Fruit fly (Drosophila melanogaster): ENCODE results near the gene CG10700.

CG10700 gene

DNA sequence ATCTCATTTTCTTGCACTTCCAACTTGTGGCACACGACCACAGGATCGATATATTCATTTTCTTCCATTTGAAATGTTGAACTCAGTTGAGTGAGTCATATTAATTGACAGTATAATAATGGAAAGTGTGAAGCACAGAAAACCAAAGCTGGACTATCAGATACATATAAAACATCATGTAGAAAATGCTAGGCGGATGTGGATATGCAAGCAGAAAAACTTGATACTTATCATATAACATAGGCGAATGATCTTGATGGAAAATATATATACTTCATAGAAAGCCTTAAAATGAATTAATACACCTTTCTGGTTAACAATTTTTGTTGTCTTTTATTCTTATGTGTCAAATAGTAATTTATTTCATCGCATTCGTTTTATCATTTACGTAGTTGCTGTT, at the start of gene CG10700:
TSS of gene CG10700 (minus strand) at position 101 of the 400 bp plus-strand sequence.
- TF ChIP-seq CG17801 (GFP tag; optimal IDR thresholded peaks at IDR 0.05; ENCODE audit: partially characterized antibody): no peak

DNA sequence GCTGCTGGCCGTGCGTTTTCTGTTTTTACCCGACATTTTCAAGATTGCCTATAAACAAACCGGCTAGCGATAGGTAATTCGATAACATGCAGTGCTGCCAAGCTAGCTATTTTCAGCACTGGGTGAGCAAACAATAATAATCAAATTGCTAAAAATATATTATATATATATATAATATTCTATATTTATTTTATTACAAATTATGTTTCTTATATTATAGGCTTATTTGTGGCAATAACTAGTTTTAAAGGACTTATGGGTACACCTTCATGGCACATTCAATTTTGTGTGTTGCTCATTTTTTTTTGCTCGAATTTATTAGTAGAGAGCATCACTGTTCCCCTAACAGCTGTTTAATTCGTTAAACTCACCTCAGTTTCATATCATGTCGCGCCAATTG, 48.1 kb upstream of the CG10700 start:
- peak; percentile 62 for TF ChIP-seq CG17801 (GFP tag; optimal IDR thresholded peaks at IDR 0.05; ENCODE audit: partially characterized antibody)

DNA sequence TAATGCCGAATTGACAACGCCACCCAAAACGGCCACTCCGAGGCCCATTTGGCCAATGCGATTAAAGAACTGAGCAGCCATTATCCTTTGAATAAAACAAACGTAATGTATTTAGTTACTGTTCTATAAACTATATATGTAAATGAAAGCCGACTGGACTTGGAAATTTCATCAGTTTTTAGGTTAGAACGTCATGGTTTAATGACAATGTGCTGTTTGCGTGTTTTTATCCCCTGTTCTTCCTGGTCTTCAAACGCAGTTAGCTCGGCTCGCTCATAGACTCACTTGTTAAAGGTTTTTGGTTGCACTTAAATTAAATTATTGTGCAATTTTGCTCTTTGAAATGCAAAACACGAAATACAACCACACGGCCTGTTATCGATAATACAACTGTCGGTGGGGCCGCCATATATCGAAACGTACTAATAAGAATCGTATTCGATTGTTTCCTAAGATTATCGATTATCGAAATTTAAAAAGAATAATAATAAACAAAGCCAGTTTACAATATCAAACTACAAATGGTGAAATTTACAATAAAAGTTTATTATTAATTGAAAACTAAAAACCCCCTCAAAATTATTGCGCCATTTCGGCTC, 44.7 kb upstream of the CG10700 start, which contains the start of gene Phb1:
TSS of gene Phb1 (minus strand) at position 398 of the 599 bp plus-strand sequence.
- no peak for TF ChIP-seq CG17801 (GFP tag; optimal IDR thresholded peaks at IDR 0.05; ENCODE audit: partially characterized antibody)

DNA sequence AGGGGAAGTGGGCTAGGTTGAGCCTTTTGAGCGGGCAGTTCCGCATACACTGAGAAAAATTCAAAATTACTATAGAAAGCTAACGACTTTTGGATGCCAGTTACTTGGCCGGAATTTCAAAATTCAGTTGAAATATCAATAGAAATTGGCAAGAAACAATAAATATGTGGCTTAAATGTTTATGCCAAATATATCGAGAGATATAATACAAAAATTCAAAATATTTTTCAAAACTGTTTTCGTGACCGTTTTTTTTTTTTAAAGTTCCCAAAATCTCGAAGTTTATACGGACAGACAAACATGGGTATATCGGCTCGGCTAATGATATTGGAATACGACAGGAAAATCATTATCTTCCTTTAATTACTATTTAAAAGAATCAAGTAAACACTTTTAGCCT, 42.2 kb upstream of the CG10700 start:
- no peak for TF ChIP-seq CG17801 (GFP tag; optimal IDR thresholded peaks at IDR 0.05; ENCODE audit: partially characterized antibody)

DNA sequence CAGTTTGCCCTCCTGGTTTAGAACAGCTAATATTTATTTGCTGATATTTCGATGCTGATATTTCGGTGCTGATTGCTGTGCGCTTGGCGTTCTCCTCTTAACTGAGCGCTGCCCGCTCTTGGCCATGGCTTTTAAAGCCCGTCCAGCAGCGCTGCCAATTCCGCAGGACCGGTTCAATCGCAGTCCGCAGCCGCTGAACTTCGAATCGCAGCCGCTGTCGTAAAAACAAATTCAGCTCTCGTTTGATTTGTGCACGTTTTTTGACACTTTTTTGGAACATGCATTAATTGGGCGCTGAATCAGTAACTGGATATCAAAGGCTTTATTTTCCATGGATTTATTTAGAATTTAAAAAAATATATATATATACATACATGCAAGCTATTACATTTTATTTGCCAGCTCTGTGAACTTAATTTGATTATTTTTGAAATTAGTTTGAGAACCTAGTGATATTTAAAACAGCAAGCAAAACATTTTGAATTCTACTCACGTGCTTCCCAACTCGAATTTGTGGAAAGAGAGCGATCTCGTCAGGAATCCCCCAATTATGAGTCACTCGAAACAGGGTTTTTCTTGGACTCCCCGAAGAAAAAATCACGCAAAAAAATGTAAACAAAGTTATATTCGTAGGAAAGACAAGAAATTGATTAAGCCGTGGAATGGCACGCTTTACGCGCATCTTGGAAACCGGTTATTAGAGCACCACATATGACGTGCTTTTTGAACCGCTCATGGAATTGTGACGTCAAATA, 41.5 kb upstream of the CG10700 start, which contains the start of gene Ddc:
TSS of gene Ddc (minus strand) at position 111 of the 755 bp plus-strand sequence.
- TF ChIP-seq CG17801 (GFP tag; optimal IDR thresholded peaks at IDR 0.05; ENCODE audit: partially characterized antibody): no peak

DNA sequence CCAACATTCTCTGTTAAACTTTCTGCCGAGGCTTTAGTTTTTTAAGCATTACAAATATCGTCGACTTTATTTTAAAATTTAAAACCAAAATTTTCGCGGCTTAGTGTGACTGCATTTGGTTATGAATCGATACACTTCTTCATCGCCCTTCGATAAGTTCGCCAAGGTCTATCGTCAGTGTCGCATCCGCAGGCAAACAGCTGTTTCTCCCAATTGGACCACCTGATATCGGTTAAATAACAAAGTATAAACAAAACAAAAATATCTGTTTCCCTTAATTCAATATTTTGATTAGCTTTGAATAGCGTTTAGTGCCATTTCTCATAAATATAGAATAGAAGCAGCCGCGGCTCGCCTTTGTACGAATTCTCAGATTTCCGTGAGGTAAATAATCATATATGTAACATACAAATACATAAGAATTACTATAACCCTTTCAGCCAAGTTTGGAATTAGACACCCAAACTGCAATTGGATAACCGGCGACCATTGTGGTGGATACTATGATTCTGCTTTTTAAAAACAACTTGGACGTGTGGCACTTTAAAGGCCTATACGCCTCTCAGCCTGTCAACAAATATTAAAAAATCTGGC, 35.5 kb upstream of the CG10700 start, which contains the start of gene CG10561:
TSS of gene CG10561 (plus strand) at position 219 of the 594 bp plus-strand sequence.
- peak; percentile 24 for TF ChIP-seq CG17801 (GFP tag; optimal IDR thresholded peaks at IDR 0.05; ENCODE audit: partially characterized antibody)

DNA sequence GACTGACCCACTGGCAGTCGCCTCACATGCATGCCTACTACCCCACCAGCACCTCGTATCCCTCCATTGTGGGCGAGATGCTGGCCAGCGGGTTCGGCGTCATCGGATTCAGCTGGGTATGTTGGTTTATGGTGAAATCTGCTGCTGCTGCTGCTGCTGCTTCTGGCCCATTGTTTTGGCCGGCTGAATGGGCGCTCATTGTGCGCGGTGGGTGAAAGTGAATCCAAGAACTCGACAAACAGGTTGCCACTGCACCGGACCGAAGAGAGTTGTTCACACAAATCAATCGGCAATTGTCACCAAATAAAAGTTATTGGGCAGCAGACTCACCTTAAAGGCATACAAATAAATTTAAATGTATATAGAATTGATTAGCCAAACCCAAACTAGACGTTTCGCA, 33.4 kb upstream of the CG10700 start:
- no peak for TF ChIP-seq CG17801 (GFP tag; optimal IDR thresholded peaks at IDR 0.05; ENCODE audit: partially characterized antibody)

DNA sequence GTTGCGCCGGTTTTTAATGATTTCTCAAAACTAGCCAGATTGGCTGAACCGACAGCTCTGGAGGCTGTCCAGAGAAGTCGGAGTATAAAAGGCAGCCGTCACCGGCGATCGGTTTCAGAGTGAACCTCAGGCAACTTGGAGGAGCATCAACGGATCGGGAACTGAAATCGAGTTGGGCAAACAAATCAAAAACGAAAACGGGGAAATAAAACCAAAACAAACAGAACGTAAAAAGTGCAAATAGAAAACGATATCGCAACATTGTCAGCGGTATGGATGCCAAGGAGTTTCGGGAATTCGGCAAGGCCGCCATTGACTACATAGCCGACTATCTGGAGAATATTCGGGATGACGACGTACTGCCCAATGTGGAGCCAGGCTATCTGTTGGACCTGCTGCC, 32.9 kb upstream of the CG10700 start:
- TF ChIP-seq CG17801 (GFP tag; optimal IDR thresholded peaks at IDR 0.05; ENCODE audit: partially characterized antibody): no peak

DNA sequence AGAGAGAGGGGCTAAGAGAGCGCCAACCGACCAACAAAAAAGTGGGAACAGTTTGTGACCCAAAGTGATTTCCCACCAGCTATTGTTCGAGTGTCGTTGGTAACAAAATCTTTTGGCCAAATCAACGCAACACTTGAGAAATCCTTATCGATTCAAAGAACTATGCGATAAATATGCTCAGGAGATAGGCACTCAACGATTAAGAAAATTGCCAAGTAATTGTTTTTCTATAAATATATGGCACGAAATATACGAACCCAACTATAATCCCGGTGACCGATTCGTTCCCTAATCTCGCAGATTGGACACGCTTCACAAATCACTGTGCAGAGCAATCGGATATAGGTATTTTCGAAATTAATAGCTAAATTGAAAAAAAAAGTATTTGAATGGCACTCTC, 32.3 kb upstream of the CG10700 start:
- TF ChIP-seq CG17801 (GFP tag; optimal IDR thresholded peaks at IDR 0.05; ENCODE audit: partially characterized antibody): no peak

DNA sequence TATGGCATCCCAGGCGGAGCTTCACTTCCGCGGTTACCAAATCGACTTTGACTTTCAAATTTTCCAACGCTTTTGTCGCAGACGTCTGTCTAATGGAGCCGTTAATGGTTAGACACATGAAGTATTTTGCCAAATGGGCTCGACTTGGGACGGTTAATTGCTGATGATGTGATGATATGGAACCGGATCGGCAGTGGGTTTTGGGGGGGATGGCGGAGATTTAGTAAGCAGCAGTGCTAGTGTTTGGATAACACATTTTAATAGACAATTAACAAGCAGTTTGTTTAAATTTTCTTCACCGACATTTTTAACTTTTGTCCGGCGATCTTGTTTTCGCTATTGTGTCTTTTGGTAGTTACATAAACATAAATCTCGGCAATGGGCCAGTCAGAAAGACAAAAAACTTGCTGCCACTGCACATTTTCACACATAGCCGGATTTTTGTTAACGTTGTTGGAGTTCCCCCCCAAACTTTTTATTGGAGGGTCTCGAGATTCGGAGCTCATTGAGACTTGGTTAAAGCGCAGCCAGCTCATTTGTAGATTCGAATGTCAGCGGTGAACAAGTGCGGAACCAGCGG, 30.9 kb upstream of the CG10700 start, which contains the start of gene amd:
TSS of gene amd (plus strand) at position 530 of the 580 bp plus-strand sequence.
- no peak for TF ChIP-seq CG17801 (GFP tag; optimal IDR thresholded peaks at IDR 0.05; ENCODE audit: partially characterized antibody)

DNA sequence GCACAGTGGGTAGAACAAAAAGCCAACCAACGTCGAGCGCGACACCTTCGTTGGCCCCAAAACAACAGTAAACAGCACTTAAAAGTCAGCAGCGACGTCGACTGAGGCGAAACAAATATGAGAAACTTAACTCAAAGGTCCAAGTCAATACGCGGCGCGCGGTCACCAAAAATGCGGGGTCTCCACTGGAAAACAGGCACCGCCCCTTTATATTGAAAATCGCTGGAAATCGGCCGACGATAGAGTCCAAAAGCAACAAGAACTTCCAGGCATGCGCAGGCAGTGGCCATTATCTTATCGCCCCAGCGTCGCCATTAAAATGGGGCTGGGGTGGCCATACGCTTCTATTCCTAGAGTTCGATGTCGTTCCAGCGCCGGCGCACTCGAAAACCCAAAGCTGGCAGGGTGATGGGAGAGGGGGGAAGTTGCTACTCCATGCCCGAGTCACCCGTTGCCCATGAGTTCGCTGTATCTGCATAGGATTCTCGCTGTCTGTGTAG, 29.6 kb upstream of the CG10700 start, which contains the start of gene Lim3:
TSS of gene Lim3 (minus strand) at position 51 of the 500 bp plus-strand sequence.
- TF ChIP-seq CG17801 (GFP tag; optimal IDR thresholded peaks at IDR 0.05; ENCODE audit: partially characterized antibody): no peak

DNA sequence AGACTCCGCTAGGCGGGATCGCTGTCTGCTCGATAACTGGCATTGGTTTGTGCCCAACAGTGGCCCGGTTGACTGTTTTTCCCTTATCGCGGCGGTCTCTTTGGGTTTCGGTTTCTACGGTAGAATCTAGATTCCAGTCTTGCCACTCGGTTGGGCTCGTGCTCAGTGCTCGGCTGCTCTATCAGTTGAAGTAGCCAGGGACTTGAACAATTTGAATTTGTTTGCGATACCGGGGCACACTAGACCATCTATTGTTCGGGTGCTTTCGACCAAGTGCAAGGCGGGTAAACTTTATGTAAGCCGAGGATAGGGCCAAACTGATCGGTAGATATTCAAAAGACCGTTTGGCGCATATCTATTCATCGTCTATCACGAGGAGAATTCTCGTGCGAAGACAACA, 27.4 kb upstream of the CG10700 start:
- TF ChIP-seq CG17801 (GFP tag; optimal IDR thresholded peaks at IDR 0.05; ENCODE audit: partially characterized antibody): no peak

DNA sequence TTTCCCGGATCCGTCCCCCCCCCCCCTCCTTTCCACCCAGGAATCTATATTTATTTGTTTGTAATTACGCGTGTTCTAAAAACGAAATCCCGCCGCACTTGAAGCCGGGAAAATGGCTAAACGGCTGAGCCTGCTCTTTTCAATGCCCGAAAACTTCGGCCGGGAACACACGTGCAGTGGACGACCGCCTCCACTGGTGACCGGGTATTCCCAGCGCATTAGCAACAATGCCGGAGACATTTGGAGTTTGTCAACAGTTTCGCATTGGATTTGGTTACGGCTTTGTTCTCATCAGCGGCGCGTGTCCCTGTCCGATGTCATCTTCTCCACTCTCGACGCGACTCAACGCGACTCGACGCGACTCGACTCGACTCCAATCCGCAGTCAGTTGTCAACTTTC, 25.6 kb upstream of the CG10700 start:
- TF ChIP-seq CG17801 (GFP tag; optimal IDR thresholded peaks at IDR 0.05; ENCODE audit: partially characterized antibody): no peak

DNA sequence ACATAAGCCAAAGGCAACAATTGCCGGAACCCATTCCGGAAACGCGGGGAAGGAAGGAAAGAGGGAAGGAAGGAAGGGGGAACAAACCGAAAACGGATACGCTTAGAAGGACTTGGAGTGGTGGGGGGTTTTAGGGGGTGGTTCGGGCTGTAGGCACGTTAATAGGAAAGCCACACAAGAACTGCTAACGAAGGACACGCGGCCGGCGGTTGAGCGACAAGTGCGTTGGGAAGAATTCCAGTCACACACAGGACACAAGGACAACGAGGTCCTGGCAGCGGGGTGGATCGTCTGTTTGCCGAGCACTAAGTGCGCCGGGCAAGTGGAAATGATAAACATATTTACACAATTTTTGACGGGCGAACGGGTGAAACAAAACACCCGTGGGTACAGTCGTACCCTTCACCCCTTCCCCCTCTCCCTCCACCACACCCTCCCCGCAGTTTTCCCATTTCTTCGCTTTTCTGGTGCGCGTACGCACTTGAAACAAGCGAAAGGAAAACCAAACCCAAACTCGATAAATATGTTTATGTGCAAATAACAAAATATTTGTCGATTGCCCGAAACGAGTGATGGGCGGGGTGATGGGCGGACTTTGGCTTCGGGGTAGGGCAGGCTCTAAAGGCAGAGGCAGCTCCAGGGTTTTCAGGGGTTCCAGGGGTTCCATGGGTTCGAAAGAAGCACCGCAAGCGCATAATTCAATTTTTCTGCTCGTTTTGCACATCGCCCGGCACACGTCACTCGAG, 24.5 kb upstream of the CG10700 start:
- no peak for TF ChIP-seq CG17801 (GFP tag; optimal IDR thresholded peaks at IDR 0.05; ENCODE audit: partially characterized antibody)

Data from ovary, adult (tissue).